Worm (Caenorhabditis elegans): ENCODE results near the gene bath-41.

- TF ChIP-seq snpc-4 (tag; optimal IDR thresholded peaks at IDR 0.05) (no peak), blmp-1 (tag; optimal IDR thresholded peaks at IDR 0.05; ENCODE audit: insufficient read depth) (no peak), ZK546.5 (tag; optimal IDR thresholded peaks at IDR 0.05) (no peak), lsy-2 (tag; optimal IDR thresholded peaks at IDR 0.05) (no peak), ztf-11 (tag; optimal IDR thresholded peaks at IDR 0.05) (no peak), nhr-10 (tag; optimal IDR thresholded peaks at IDR 0.05) (no peak), peb-1 (tag; optimal IDR thresholded peaks at IDR 0.05) (no peak), R02D3.7 (tag; optimal IDR thresholded peaks at IDR 0.05) (no peak), unc-39 (tag; optimal IDR thresholded peaks at IDR 0.05) (no peak), fos-1 (tag; optimal IDR thresholded peaks at IDR 0.05) (no peak), unc-62 (GFP tag; optimal IDR thresholded peaks at IDR 0.05) (no peak), nhr-77 (tag; optimal IDR thresholded peaks at IDR 0.05) (no peak)
Measured at ce11 chrIII:6711590-6711989, 10.5 kb downstream of the bath-41 start, which contains the start of gene F37A4.5.
